Fruit fly (Drosophila melanogaster) whole organism, embryonic: ENCODE results near the gene CG8861.
A peak's percentile ranks its signal among the peaks of the same experiment; 100 is the strongest.

Experiments used
- B-H1 ChIP-seq: fragments of 200-800 bp; sonication (Bioruptor generic); IDR thresholded peaks from 3 replicates; pipeline ENCODE4 v1.3.6; 2022; ENCODE audit warnings: missing biosample characterization, missing genetic modification characterization
- C15 ChIP-seq: fragments of 200-800 bp; sonication (Bioruptor generic); IDR thresholded peaks from 3 replicates; pipeline ENCODE4 v1.3.6; 2022; ENCODE audit warnings: missing biosample characterization, missing genetic modification characterization
- CG12104 ChIP-seq: fragments of 200-800 bp; sonication (Bioruptor generic); optimal IDR thresholded peaks from 3 replicates; lab custom pipeline; 2016; ENCODE audit warnings: missing biosample characterization, missing genetic modification characterization
- CG13775 ChIP-seq: fragments of 200-800 bp; sonication (Bioruptor generic); optimal IDR thresholded peaks from 3 replicates; lab custom pipeline; 2017; ENCODE audit warnings: missing biosample characterization, mild to moderate bottlenecking, missing genetic modification characterization
- CG14667 ChIP-seq: fragments of 200-800 bp; sonication (Bioruptor generic); IDR thresholded peaks from 2 replicates; pipeline ENCODE4 v1.3.6; 2022; ENCODE audit warnings: missing biosample characterization, missing genetic modification characterization
- CG1603 ChIP-seq: fragments of 200-800 bp; sonication (Bioruptor generic); optimal IDR thresholded peaks from 2 replicates; lab custom pipeline; 2019; ENCODE audit warnings: missing biosample characterization, mild to moderate bottlenecking, missing genetic modification characterization, moderate library complexity
- CG17186 ChIP-seq: fragments of 200-800 bp; sonication (Bioruptor generic); optimal IDR thresholded peaks from 3 replicates; lab custom pipeline; 2017; ENCODE audit warnings: missing biosample characterization, missing genetic modification reagents, missing genetic modification characterization
- CG18262 ChIP-seq: fragments of 200-800 bp; optimal IDR thresholded peaks from 3 replicates; lab custom pipeline; 2019; ENCODE audit warnings: missing biosample characterization, mild to moderate bottlenecking, missing genetic modification characterization, moderate library complexity
- CG2202 ChIP-seq: fragments of 200-800 bp; sonication (Bioruptor generic); optimal IDR thresholded peaks from 2 replicates; lab custom pipeline; 2018; ENCODE audit warnings: missing biosample characterization, mild to moderate bottlenecking, missing genetic modification characterization
- CG2678 ChIP-seq: fragments of 200-800 bp; sonication (Bioruptor generic); optimal IDR thresholded peaks from 3 replicates; lab custom pipeline; 2019; ENCODE audit warnings: missing biosample characterization, mild to moderate bottlenecking, missing genetic modification characterization, moderate library complexity
- CG2875 ChIP-seq: fragments of 200-800 bp; sonication (Bioruptor generic); optimal IDR thresholded peaks from 2 replicates; lab custom pipeline; 2017; ENCODE audit warnings: missing biosample characterization, mild to moderate bottlenecking, missing genetic modification characterization, missing genetic modification reagents
- CG31365 ChIP-seq: fragments of 200-800 bp; sonication (Bioruptor generic); optimal IDR thresholded peaks from 2 replicates; lab custom pipeline; 2018; ENCODE audit warnings: missing biosample characterization, mild to moderate bottlenecking, missing genetic modification characterization
- CG32767 ChIP-seq: fragments of 200-800 bp; sonication (Bioruptor generic); IDR thresholded peaks from 2 replicates; pipeline ENCODE4 v1.3.6; 2022; ENCODE audit warnings: missing biosample characterization, missing genetic modification characterization
- CG5245 ChIP-seq: fragments of 200-800 bp; sonication (Bioruptor generic); optimal IDR thresholded peaks from 3 replicates; lab custom pipeline; 2016; ENCODE audit warnings: missing biosample characterization, missing genetic modification characterization
- CG6813 ChIP-seq: fragments of 200-800 bp; sonication (Bioruptor generic); optimal IDR thresholded peaks from 2 replicates; lab custom pipeline; 2017; ENCODE audit warnings: missing biosample characterization, missing genetic modification characterization, mild to moderate bottlenecking, moderate library complexity, missing genetic modification reagents
- CG7786 ChIP-seq: fragments of 200-800 bp; sonication (Bioruptor generic); optimal IDR thresholded peaks from 2 replicates; lab custom pipeline; 2016; ENCODE audit warnings: missing biosample characterization, missing genetic modification characterization
- CG7839 ChIP-seq: fragments of 200-800 bp; sonication (Bioruptor generic); optimal IDR thresholded peaks from 3 replicates; lab custom pipeline; 2018; ENCODE audit warnings: missing biosample characterization, mild to moderate bottlenecking, missing genetic modification characterization, moderate library complexity
- CG7987 ChIP-seq: fragments of 200-800 bp; sonication (Bioruptor generic); optimal IDR thresholded peaks from 2 replicates; lab custom pipeline; 2018; ENCODE audit warnings: missing biosample characterization, mild to moderate bottlenecking, missing genetic modification characterization, moderate library complexity
- CG8478 ChIP-seq: fragments of >200 bp; optimal IDR thresholded peaks from 2 replicates; lab custom pipeline; 2018
- CG9437 ChIP-seq: fragments of 200-800 bp; sonication (Bioruptor generic); optimal IDR thresholded peaks from 2 replicates; lab custom pipeline; 2018; ENCODE audit warnings: missing biosample characterization, mild to moderate bottlenecking, missing genetic modification characterization
- Dip2 ChIP-seq: fragments of 200-800 bp; sonication (Bioruptor generic); IDR thresholded peaks from 2 replicates; pipeline ENCODE4 v1.3.6; 2022; ENCODE audit warnings: missing biosample characterization, missing genetic modification characterization
- ERR ChIP-seq: fragments of 200-800 bp; sonication (Bioruptor generic); optimal IDR thresholded peaks from 2 replicates; lab custom pipeline; 2016; ENCODE audit warnings: missing biosample characterization, missing genetic modification characterization
- Ets65A ChIP-seq: fragments of 200-800 bp; sonication (Bioruptor generic); peaks from one replicate; lab custom pipeline; 2016; ENCODE audit warnings: missing biosample characterization, missing genetic modification characterization
- HLH3B ChIP-seq: fragments of 200-800 bp; sonication (Bioruptor generic); IDR thresholded peaks from 2 replicates; pipeline ENCODE4 v1.3.6; 2022; ENCODE audit warnings: missing biosample characterization, missing genetic modification characterization
- Hr3 ChIP-seq: fragments of 200-800 bp; sonication (Bioruptor generic); optimal IDR thresholded peaks from 3 replicates; lab custom pipeline; 2016; ENCODE audit warnings: missing biosample characterization, missing genetic modification characterization
- Hr51 ChIP-seq, 2 experiments: fragments of 200-800 bp; sonication (Bioruptor generic); optimal IDR thresholded peaks; 2 replicates in 1 of 2; 3 replicates in 1 of 2; lab custom pipeline; 2016 to 2018; ENCODE audit warnings: missing biosample characterization in 2 of 2, missing genetic modification characterization in 2 of 2, mild to moderate bottlenecking in 1 of 2, moderate library complexity in 1 of 2
- Kr ChIP-seq: fragments of 200-800 bp; sonication (Bioruptor generic); optimal IDR thresholded peaks from 2 replicates; lab custom pipeline; 2017; ENCODE audit warnings: missing biosample characterization, mild to moderate bottlenecking, missing genetic modification characterization
- MBD-R2 ChIP-seq: fragments of 200-800 bp; sonication (Bioruptor generic); IDR thresholded peaks from 2 replicates; pipeline ENCODE4 v1.3.6; 2022; ENCODE audit warnings: missing biosample characterization, missing genetic modification characterization
- MESR4 ChIP-seq: fragments of 200-800 bp; sonication (Bioruptor generic); optimal IDR thresholded peaks from 2 replicates; lab custom pipeline; 2018; ENCODE audit warnings: missing biosample characterization, mild to moderate bottlenecking, missing genetic modification characterization, moderate library complexity
- Mad ChIP-seq: fragments of 200-800 bp; sonication (Bioruptor generic); optimal IDR thresholded peaks from 2 replicates; lab custom pipeline; 2016; ENCODE audit warnings: missing biosample characterization, missing genetic modification characterization
- Mrtf ChIP-seq: fragments of 200-800 bp; sonication (Bioruptor generic); IDR thresholded peaks from 3 replicates; pipeline ENCODE4 v1.3.6; 2022; ENCODE audit warnings: missing biosample characterization, missing genetic modification characterization
- Sin3A ChIP-seq: fragments of >200 bp; optimal IDR thresholded peaks from 2 replicates; lab custom pipeline; 2018
- Vsx1 ChIP-seq: fragments of 200-800 bp; sonication (Bioruptor generic); optimal IDR thresholded peaks from 2 replicates; lab custom pipeline; 2017; ENCODE audit warnings: missing biosample characterization, mild to moderate bottlenecking, missing genetic modification characterization, missing genetic modification reagents
- ash1 ChIP-seq: fragments of 200-800 bp; sonication (Bioruptor generic); optimal IDR thresholded peaks from 2 replicates; lab custom pipeline; 2018; ENCODE audit warnings: missing biosample characterization, mild to moderate bottlenecking, missing genetic modification characterization
- fd96Cb ChIP-seq: fragments of 200-800 bp; sonication (Bioruptor generic); optimal IDR thresholded peaks from 2 replicates; lab custom pipeline; 2018; ENCODE audit warnings: missing biosample characterization, mild to moderate bottlenecking, missing genetic modification characterization, moderate library complexity
- gfzf ChIP-seq: fragments of 200-800 bp; sonication (Bioruptor generic); optimal IDR thresholded peaks from 2 replicates; lab custom pipeline; 2016; ENCODE audit warnings: missing biosample characterization, mild to moderate bottlenecking, missing genetic modification characterization, moderate library complexity
- hbn ChIP-seq: fragments of 200-800 bp; sonication (Bioruptor generic); IDR thresholded peaks from 2 replicates; pipeline ENCODE4 v1.3.6; 2022; ENCODE audit warnings: missing biosample characterization, missing genetic modification characterization; ENCODE audit not compliant: partially characterized antibody
- ind ChIP-seq: fragments of 200-800 bp; sonication (Bioruptor generic); optimal IDR thresholded peaks from 3 replicates; lab custom pipeline; 2016; ENCODE audit warnings: missing biosample characterization, missing genetic modification characterization
- kni ChIP-seq: fragments of 200-800 bp; sonication (Bioruptor generic); optimal IDR thresholded peaks from 3 replicates; lab custom pipeline; 2017; ENCODE audit warnings: mild to moderate bottlenecking, missing biosample characterization, missing genetic modification reagents, missing genetic modification characterization
- lov ChIP-seq, 2 experiments: fragments of 200-800 bp in 1 of 2; fragments of >200 bp in 1 of 2; sonication (Bioruptor generic) in 1 of 2; IDR thresholded peaks in 1 of 2; optimal IDR thresholded peaks in 1 of 2; 2 replicates in 1 of 2; 3 replicates in 1 of 2; pipeline versions ENCODE4 v1.3.6 to Lab custom; 2017 to 2022; ENCODE audit warnings: missing biosample characterization in 1 of 2, missing genetic modification characterization in 1 of 2
- onecut ChIP-seq: fragments of 200-800 bp; sonication (Bioruptor generic); IDR thresholded peaks from 2 replicates; pipeline ENCODE4 v1.3.6; 2022; ENCODE audit warnings: missing biosample characterization, missing genetic modification characterization
- pum ChIP-seq: fragments of 200-800 bp; sonication (Bioruptor generic); optimal IDR thresholded peaks from 2 replicates; lab custom pipeline; 2016; ENCODE audit warnings: missing biosample characterization, missing genetic modification characterization
- scrt ChIP-seq: fragments of 200-800 bp; sonication (Bioruptor generic); optimal IDR thresholded peaks from 2 replicates; lab custom pipeline; 2018; ENCODE audit warnings: missing biosample characterization, mild to moderate bottlenecking, missing genetic modification characterization, moderate library complexity
- sens ChIP-seq: fragments of 200-800 bp; sonication (Bioruptor generic); peaks from one replicate; lab custom pipeline; 2016; ENCODE audit warnings: missing biosample characterization, missing genetic modification characterization
- slou ChIP-seq: fragments of 200-800 bp; sonication (Bioruptor generic); optimal IDR thresholded peaks from 3 replicates; lab custom pipeline; 2016; ENCODE audit warnings: missing biosample characterization, missing genetic modification characterization
- sqz ChIP-seq: fragments of 200-800 bp; sonication (Bioruptor generic); optimal IDR thresholded peaks from 3 replicates; lab custom pipeline; 2018; ENCODE audit warnings: missing biosample characterization, mild to moderate bottlenecking, missing genetic modification characterization
- wek ChIP-seq: fragments of 200-800 bp; sonication (Bioruptor generic); optimal IDR thresholded peaks from 3 replicates; lab custom pipeline; 2018; ENCODE audit warnings: missing biosample characterization, mild to moderate bottlenecking, missing genetic modification characterization, moderate library complexity
- zen2 ChIP-seq: fragments of 200-800 bp; sonication (Bioruptor generic); IDR thresholded peaks from 3 replicates; pipeline ENCODE4 v1.3.6; 2022; ENCODE audit warnings: missing biosample characterization, missing genetic modification characterization; ENCODE audit not compliant: partially characterized antibody
- zf30C ChIP-seq: fragments of 200-800 bp; sonication (Bioruptor generic); optimal IDR thresholded peaks from 3 replicates; lab custom pipeline; 2018; ENCODE audit warnings: missing biosample characterization, mild to moderate bottlenecking, missing genetic modification characterization

The CG8861 gene

DNA sequence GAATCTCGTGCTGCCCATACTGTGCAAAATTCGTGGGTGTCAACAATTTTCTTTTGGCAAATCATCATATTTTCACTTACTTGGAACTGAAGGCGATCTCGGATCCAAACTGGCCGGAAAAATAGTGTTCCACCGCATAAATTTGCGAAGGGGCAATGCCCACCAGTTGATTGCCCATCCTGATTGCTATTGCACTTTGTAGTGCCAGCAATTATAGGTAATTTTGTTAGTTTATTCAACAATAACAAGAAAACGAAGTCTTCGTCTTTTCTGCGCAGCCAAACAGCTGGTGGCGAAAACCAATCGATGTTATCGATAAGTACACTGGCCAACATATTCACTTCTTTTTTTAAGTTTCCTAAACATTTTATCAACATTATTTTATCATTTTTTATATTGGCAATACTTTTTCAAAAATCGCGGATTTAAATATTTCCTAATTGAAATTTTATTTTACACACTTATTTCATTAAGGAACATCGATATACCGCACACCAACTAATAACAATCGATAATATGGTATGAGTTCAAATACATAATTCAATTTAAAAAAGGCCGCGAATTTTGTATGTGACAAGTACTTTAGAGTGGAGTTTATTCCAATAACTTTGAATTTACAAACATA, 82.6 kb downstream of the CG8861 start, which contains the start of gene Vps15 (continued):
- TF ChIP-seq CG2678 (tag; lab: Kevin White, UChicago) (peak; percentile 88), Vsx1 (GFP tag; lab: Kevin White, UChicago) (peak; percentile 24), gfzf (GFP tag; lab: Kevin White, UChicago) (peak; percentile 17), CG6813 (GFP tag; lab: Kevin White, UChicago) (no peak), kni (GFP tag; lab: Kevin White, UChicago) (peak; percentile 8), CG8478 (lab: Kevin White, UChicago) (no peak), CG7987 (GFP tag; lab: Kevin White, UChicago) (no peak), ash1 (no peak), zf30C (GFP tag; lab: Kevin White, UChicago) (no peak), Kr (GFP tag; lab: Kevin White, UChicago) (no peak), pum (GFP tag; lab: Kevin White, UChicago) (peak; percentile 67), Mrtf (GFP tag; lab: Robert Waterston, UW) (peak; percentile 33; the same call in 1 of the 3 replicates), CG5245 (GFP tag; lab: Kevin White, UChicago) (peak; percentile 54), slou (GFP tag; lab: Kevin White, UChicago) (peak; percentile 5), MESR4 (peak; percentile 73), zen2 (GFP tag; lab: Robert Waterston, UW) (peak; percentile 74; the same call in 2 of the 3 replicates), hbn (peak; percentile 91), CG32767 (GFP tag; lab: Robert Waterston, UW) (peak; percentile 68), CG2875 (peak; percentile 31), CG1603 (tag; lab: Kevin White, UChicago) (peak; percentile 48), Dip2 (GFP tag; lab: Robert Waterston, UW) (no peak), CG9437 (peak; percentile 37), C15 (0 out of 3 replicates have a peak, but pooled peaks have one; percentile 18), Sin3A (lab: Kevin White, UChicago) (no peak), sens (GFP tag; lab: Kevin White, UChicago) (peak; percentile 96), sqz (no peak), CG17186 (GFP tag; lab: Kevin White, UChicago) (peak; percentile 68), lov (optimal IDR thresholded peaks at IDR 0.05; lab: Kevin White, UChicago) (no peak), lov (GFP tag; IDR thresholded peaks at IDR 0.05; lab: Robert Waterston, UW) (0 out of 3 replicates have a peak, but pooled peaks have one; percentile 55), ERR (GFP tag; lab: Kevin White, UChicago) (no peak), Hr3 (GFP tag; lab: Kevin White, UChicago) (peak; percentile 64), wek (GFP tag; lab: Kevin White, UChicago) (no peak), Hr51 (GFP tag; optimal IDR thresholded peaks at IDR 0.05; lab: Kevin White, UChicago) (peak; percentile 44 to 83), MBD-R2 (GFP tag; lab: Robert Waterston, UW) (peak; percentile 73), CG13775 (GFP tag; lab: Kevin White, UChicago) (peak; percentile 47), Mad (GFP tag; lab: Kevin White, UChicago) (peak; percentile 48), CG12104 (GFP tag; lab: Kevin White, UChicago) (peak; percentile 33), ind (peak; percentile 78), Ets65A (GFP tag; lab: Kevin White, UChicago) (peak; percentile 15), CG18262 (tag; lab: Kevin White, UChicago) (peak; percentile 84), CG2202 (tag; lab: Kevin White, UChicago) (peak; percentile 35), fd96Cb (peak; percentile 71), B-H1 (GFP tag; lab: Robert Waterston, UW) (peak; percentile 43; the same call in 2 of the 3 replicates), HLH3B (GFP tag; lab: Robert Waterston, UW) (peak; percentile 76), scrt (GFP tag; lab: Kevin White, UChicago) (peak; percentile 65), CG7786 (GFP tag; lab: Kevin White, UChicago) (peak; percentile 44), onecut (peak; percentile 63), CG14667 (GFP tag; lab: Robert Waterston, UW) (peak; percentile 46; the same call in 1 of the 2 replicates), CG7839 (peak; percentile 82), CG31365 (tag; lab: Kevin White, UChicago) (no peak)
